Worm (Caenorhabditis elegans) whole organism, L2 larva: Measurements from ENCODE around the gene C09E10.3.

Experiments used
- C34F6.9 ChIP-seq: fragments of 150-350 bp; optimal IDR thresholded peaks from 2 replicates; lab custom pipeline; 2014; ENCODE audit warnings: missing biosample characterization, missing genetic modification characterization
- F13H6.1 ChIP-seq: sonication (generic microtip); optimal IDR thresholded peaks from 2 replicates; lab custom pipeline; 2016; ENCODE audit warnings: missing genetic modification characterization, missing compliant biosample characterization
- R02D3.7 ChIP-seq: fragments of 150-350 bp; optimal IDR thresholded peaks from 2 replicates; lab custom pipeline; 2014; ENCODE audit warnings: missing biosample characterization, missing genetic modification characterization
- Y55F3AM.14 ChIP-seq: fragments of 200-800 bp; sonication (Bioruptor generic); optimal IDR thresholded peaks from 2 replicates; lab custom pipeline; 2018; ENCODE audit warnings: mild to moderate bottlenecking, missing genetic modification characterization, missing compliant biosample characterization
- ZK546.5 ChIP-seq: sonication (generic microtip); optimal IDR thresholded peaks from 2 replicates; lab custom pipeline; 2017; ENCODE audit warnings: missing biosample characterization, missing genetic modification characterization
- alr-1 ChIP-seq: fragments of 150-350 bp; optimal IDR thresholded peaks from 2 replicates; lab custom pipeline; 2014; ENCODE audit warnings: missing biosample characterization, missing genetic modification characterization
- aly-2 ChIP-seq: fragments of 150-350 bp; optimal IDR thresholded peaks from 2 replicates; lab custom pipeline; 2014; ENCODE audit warnings: missing biosample characterization, missing genetic modification characterization
- blmp-1 ChIP-seq: sonication (generic microtip); optimal IDR thresholded peaks from 2 replicates; lab custom pipeline; 2017; ENCODE audit warnings: missing genetic modification characterization, mild to moderate bottlenecking, missing compliant biosample characterization, antibody characterized with exemption, moderate library complexity; ENCODE audit not compliant: insufficient read depth
- ceh-16 ChIP-seq: fragments of 150-350 bp; optimal IDR thresholded peaks from 2 replicates; lab custom pipeline; 2014; ENCODE audit warnings: missing biosample characterization, missing genetic modification characterization
- ceh-82 ChIP-seq: fragments of 150-350 bp; optimal IDR thresholded peaks from 2 replicates; lab custom pipeline; 2014; ENCODE audit warnings: missing biosample characterization, missing genetic modification characterization
- egl-27 ChIP-seq: sonication (generic microtip); optimal IDR thresholded peaks from 3 replicates; lab custom pipeline; 2017; ENCODE audit warnings: missing biosample characterization, missing genetic modification reagents, missing genetic modification characterization
- elt-1 ChIP-seq: fragments of 150-350 bp; optimal IDR thresholded peaks from 2 replicates; lab custom pipeline; 2014; ENCODE audit warnings: missing biosample characterization, missing genetic modification characterization
- fos-1 ChIP-seq: fragments of 150-350 bp; optimal IDR thresholded peaks from 2 replicates; lab custom pipeline; 2014; ENCODE audit warnings: missing biosample characterization, missing genetic modification characterization
- gmeb-1 ChIP-seq: fragments of 150-350 bp; optimal IDR thresholded peaks from 2 replicates; lab custom pipeline; 2014; ENCODE audit warnings: missing biosample characterization, missing genetic modification characterization
- lin-11 ChIP-seq: fragments of 150-350 bp; sonication (generic microtip); optimal IDR thresholded peaks from 2 replicates; lab custom pipeline; 2014; ENCODE audit warnings: missing biosample characterization, missing genetic modification characterization, inconsistent platforms, mixed read lengths
- lin-13 ChIP-seq: fragments of 150-350 bp; optimal IDR thresholded peaks from 2 replicates; lab custom pipeline; 2014; ENCODE audit warnings: missing biosample characterization, missing genetic modification reagents, missing genetic modification characterization
- lin-39 ChIP-seq: fragments of 150-350 bp; optimal IDR thresholded peaks from 2 replicates; lab custom pipeline; 2014; ENCODE audit warnings: missing biosample characterization, missing genetic modification reagents, missing genetic modification characterization
- lsy-2 ChIP-seq, 2 experiments: fragments of 150-350 bp in 1 of 2; sonication (generic microtip) in 1 of 2; optimal IDR thresholded peaks; 2 replicates each; lab custom pipeline; 2014 to 2017; ENCODE audit warnings: missing biosample characterization in 2 of 2, missing genetic modification characterization in 2 of 2
- mab-5 ChIP-seq: fragments of 150-350 bp; optimal IDR thresholded peaks from 2 replicates; lab custom pipeline; 2014; ENCODE audit warnings: missing biosample characterization, missing genetic modification characterization
- mbf-1 ChIP-seq: sonication (generic microtip); optimal IDR thresholded peaks from 2 replicates; lab custom pipeline; 2017; ENCODE audit warnings: missing biosample characterization, missing genetic modification characterization
- mdl-1 ChIP-seq, 2 experiments: fragments of 150-350 bp in 1 of 2; sonication (generic microtip) in 1 of 2; optimal IDR thresholded peaks; 2 replicates each; lab custom pipeline; 2017; ENCODE audit warnings: missing biosample characterization in 2 of 2, missing genetic modification characterization in 2 of 2
- nhr-10 ChIP-seq: sonication (generic microtip); optimal IDR thresholded peaks from 2 replicates; lab custom pipeline; 2017; ENCODE audit warnings: missing biosample characterization, missing genetic modification characterization
- nhr-11 ChIP-seq: fragments of 150-350 bp; optimal IDR thresholded peaks from 2 replicates; lab custom pipeline; 2014; ENCODE audit warnings: missing biosample characterization, missing genetic modification characterization
- nhr-12 ChIP-seq: fragments of 150-350 bp; optimal IDR thresholded peaks from 2 replicates; lab custom pipeline; 2014; ENCODE audit warnings: missing biosample characterization, missing genetic modification characterization
- nhr-129 ChIP-seq: fragments of 150-350 bp; optimal IDR thresholded peaks from 2 replicates; lab custom pipeline; 2014; ENCODE audit warnings: missing biosample characterization, missing genetic modification characterization
- nhr-21 ChIP-seq: fragments of 150-350 bp; optimal IDR thresholded peaks from 2 replicates; lab custom pipeline; 2014; ENCODE audit warnings: missing biosample characterization, missing genetic modification characterization
- nhr-25 ChIP-seq: fragments of 150-350 bp; sonication (generic microtip); optimal IDR thresholded peaks from 3 replicates; lab custom pipeline; 2014; ENCODE audit warnings: missing biosample characterization, missing genetic modification characterization
- nhr-6 ChIP-seq: fragments of 150-350 bp; optimal IDR thresholded peaks from 2 replicates; lab custom pipeline; 2014; ENCODE audit warnings: missing biosample characterization, missing genetic modification characterization
- nhr-77 ChIP-seq: fragments of 150-350 bp; optimal IDR thresholded peaks from 2 replicates; lab custom pipeline; 2014; ENCODE audit warnings: missing biosample characterization, missing genetic modification characterization
- peb-1 ChIP-seq: fragments of 150-350 bp; optimal IDR thresholded peaks from 2 replicates; lab custom pipeline; 2014; ENCODE audit warnings: missing biosample characterization, missing genetic modification characterization
- sem-4 ChIP-seq: fragments of 150-350 bp; optimal IDR thresholded peaks from 2 replicates; lab custom pipeline; 2014; ENCODE audit warnings: missing biosample characterization, missing genetic modification reagents, missing genetic modification characterization
- skn-1 ChIP-seq: sonication (generic microtip); optimal IDR thresholded peaks from 2 replicates; lab custom pipeline; 2017; ENCODE audit warnings: missing biosample characterization, missing genetic modification characterization
- sma-3 ChIP-seq: sonication (generic microtip); optimal IDR thresholded peaks from 2 replicates; lab custom pipeline; 2016; ENCODE audit warnings: missing genetic modification reagents, missing genetic modification characterization, missing compliant biosample characterization
- sma-9 ChIP-seq, 2 experiments: fragments of 150-350 bp in 1 of 2; sonication (generic microtip) in 1 of 2; optimal IDR thresholded peaks; 2 replicates each; lab custom pipeline; 2014 to 2016; ENCODE audit warnings: missing genetic modification characterization in 2 of 2, mild to moderate bottlenecking in 1 of 2, missing biosample characterization in 1 of 2, missing compliant biosample characterization in 1 of 2, missing genetic modification reagents in 1 of 2, moderate library complexity in 1 of 2
- snpc-4 ChIP-seq: fragments of 150-350 bp; optimal IDR thresholded peaks from 2 replicates; lab custom pipeline; 2014; ENCODE audit warnings: missing biosample characterization, missing genetic modification characterization
- unc-55 ChIP-seq: fragments of 150-350 bp; sonication (generic microtip); optimal IDR thresholded peaks from 3 replicates; lab custom pipeline; 2014; ENCODE audit warnings: missing biosample characterization, missing genetic modification reagents, missing genetic modification characterization
- unc-62 ChIP-seq: fragments of 150-350 bp; optimal IDR thresholded peaks from 2 replicates; lab custom pipeline; 2014; ENCODE audit warnings: missing biosample characterization, missing genetic modification reagents, missing genetic modification characterization
- ztf-1 ChIP-seq: fragments of 200-800 bp; sonication (Bioruptor generic); conservative IDR thresholded peaks from 2 replicates; pipeline ENCODE4 v1.3.6; 2022; ENCODE audit warnings: missing genetic modification characterization, missing compliant biosample characterization
- ztf-11 ChIP-seq: sonication (generic microtip); optimal IDR thresholded peaks from 2 replicates; lab custom pipeline; 2017; ENCODE audit warnings: missing biosample characterization, missing genetic modification characterization
- ztf-4 ChIP-seq: fragments of 150-350 bp; optimal IDR thresholded peaks from 2 replicates; lab custom pipeline; 2014; ENCODE audit warnings: missing biosample characterization, missing genetic modification characterization

C09E10.3 gene

DNA sequence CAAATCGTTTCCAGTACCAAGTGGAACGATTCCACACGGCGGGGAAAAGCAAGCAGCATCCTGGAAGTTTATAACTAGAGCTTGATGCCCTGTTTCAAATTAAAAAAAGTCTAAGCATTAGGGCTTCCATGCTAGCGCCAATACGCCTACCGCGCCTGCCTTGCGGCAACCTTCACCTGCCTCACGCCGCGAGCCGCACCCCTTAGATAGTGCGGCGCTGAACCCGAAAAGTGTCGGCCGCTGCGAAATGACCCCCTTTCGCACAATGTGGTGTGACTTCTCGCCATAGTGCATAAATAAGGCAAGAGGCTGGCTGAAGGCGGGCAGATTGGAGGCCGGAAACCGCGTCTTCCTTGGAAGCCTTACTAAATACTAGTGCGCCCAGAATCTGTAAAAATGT, 4.7 kb downstream of the C09E10.3 start:
- TF ChIP-seq snpc-4 (tag; lab: Kevin White, UChicago) (peak; percentile 84), nhr-6 (tag; lab: Kevin White, UChicago) (no peak)

ce11 chrX:982598-982997, 8.6 kb downstream of the C09E10.3 start:
- no peak for TF ChIP-seq blmp-1 (tag; lab: Kevin White, UChicago)
- no peak for TF ChIP-seq ZK546.5 (tag; lab: Kevin White, UChicago)
- TF ChIP-seq unc-62: no peak
- TF ChIP-seq F13H6.1: no peak
- no peak for TF ChIP-seq nhr-10 (tag; lab: Kevin White, UChicago)
- TF ChIP-seq egl-27 (tag; lab: Kevin White, UChicago): no peak
- no peak for TF ChIP-seq mab-5 (tag; lab: Kevin White, UChicago)
- no peak for TF ChIP-seq nhr-12 (tag; lab: Kevin White, UChicago)
- TF ChIP-seq lin-13 (GFP tag; lab: Kevin White, UChicago): no peak
- no peak for TF ChIP-seq ztf-4 (tag; lab: Kevin White, UChicago)
- no peak for TF ChIP-seq R02D3.7 (tag; lab: Kevin White, UChicago)
- TF ChIP-seq ceh-16: no peak
- no peak for TF ChIP-seq mbf-1 (tag; lab: Kevin White, UChicago)
- TF ChIP-seq elt-1 (tag; lab: Kevin White, UChicago): no peak
- TF ChIP-seq skn-1 (tag; lab: Kevin White, UChicago): no peak
- no peak for TF ChIP-seq ceh-82 (tag; lab: Kevin White, UChicago)

DNA sequence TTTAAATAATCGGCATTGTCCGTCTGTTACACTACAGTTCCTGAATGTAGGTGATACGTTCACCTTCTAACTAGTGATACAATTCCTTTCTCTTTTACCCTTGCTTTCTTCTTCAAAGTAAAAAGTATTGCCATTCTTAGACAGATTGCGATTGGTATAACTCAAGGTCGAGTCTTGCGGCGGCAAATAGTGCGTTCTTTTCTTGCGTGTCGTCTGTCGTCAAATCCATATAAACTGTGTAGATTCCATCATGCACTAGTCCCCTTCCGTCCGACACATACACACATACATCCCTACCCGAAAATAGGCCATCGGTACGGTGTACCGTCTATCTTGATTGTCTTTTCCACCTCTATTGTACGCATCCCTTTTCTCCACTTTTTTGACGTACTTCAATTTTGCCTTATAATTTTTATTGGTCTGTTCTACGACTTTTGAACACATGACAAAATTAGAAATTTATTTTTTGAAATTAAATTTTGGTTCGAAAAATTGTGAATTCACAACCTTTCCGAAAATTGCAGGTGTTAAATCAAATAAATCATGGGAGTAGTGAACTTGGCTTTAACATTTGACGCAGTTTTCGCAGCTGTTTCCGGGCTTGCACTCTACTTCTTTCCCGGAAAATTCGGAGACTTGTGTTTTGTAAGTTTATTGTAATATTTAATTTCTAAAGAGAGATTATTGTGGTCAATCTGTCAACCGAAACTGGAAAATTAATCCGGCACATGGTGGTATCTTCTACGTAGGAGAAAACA, 10.7 kb downstream of the C09E10.3 start, which contains the start of gene C44C1.1:
Gene C44C1.1 (plus strand): TSS at position 525 of the 758 bp plus-strand sequence.
- TF ChIP-seq ceh-82 (tag; lab: Kevin White, UChicago) (no peak), ztf-11 (tag; lab: Kevin White, UChicago) (no peak), mab-5 (tag; lab: Kevin White, UChicago) (no peak), nhr-129 (peak; percentile 35), blmp-1 (tag; lab: Kevin White, UChicago) (peak; percentile 68), unc-62 (no peak), aly-2 (tag; lab: Kevin White, UChicago) (no peak), ztf-4 (tag; lab: Kevin White, UChicago) (no peak), alr-1 (tag; lab: Kevin White, UChicago) (no peak), ZK546.5 (tag; lab: Kevin White, UChicago) (no peak), sma-9 (GFP tag; optimal IDR thresholded peaks at IDR 0.05; lab: Kevin White, UChicago) (no peak), sma-9 (tag; optimal IDR thresholded peaks at IDR 0.05; lab: Kevin White, UChicago) (no peak), nhr-6 (tag; lab: Kevin White, UChicago) (no peak), lin-13 (GFP tag; lab: Kevin White, UChicago) (no peak), lsy-2 (tag; optimal IDR thresholded peaks at IDR 0.05; lab: Kevin White, UChicago) (peak in 1 of 2 experiments; percentile 7), nhr-12 (tag; lab: Kevin White, UChicago) (no peak), peb-1 (tag; lab: Kevin White, UChicago) (no peak), fos-1 (tag; lab: Kevin White, UChicago) (peak; percentile 47), sem-4 (no peak), nhr-21 (tag; lab: Kevin White, UChicago) (peak; percentile 61), R02D3.7 (tag; lab: Kevin White, UChicago) (no peak), nhr-11 (tag; lab: Kevin White, UChicago) (no peak), ztf-1 (GFP tag; lab: Robert Waterston, UW) (no peak), ceh-16 (peak; percentile 36), nhr-25 (peak; percentile 52), skn-1 (tag; lab: Kevin White, UChicago) (no peak), sma-3 (GFP tag; lab: Kevin White, UChicago) (peak; percentile 7)
- TF ChIP-seq, all 48 proteins: peak for 8

ce11 chrX:977958-978686, 13.1 kb downstream of the C09E10.3 start, which contains the start of gene abhd-3.2:
abhd-3.2 (minus strand) TSS chrX:978008.
- TF ChIP-seq nhr-129: peak; percentile 15
- no peak for TF ChIP-seq lin-11 (tag; lab: Kevin White, UChicago)
- TF ChIP-seq unc-55 (GFP tag; lab: Kevin White, UChicago): no peak
- peak; percentile 17 for TF ChIP-seq nhr-21 (tag; lab: Kevin White, UChicago)
- no peak for TF ChIP-seq nhr-12 (tag; lab: Kevin White, UChicago)
- no peak for TF ChIP-seq Y55F3AM.14 (GFP tag; lab: Kevin White, UChicago)
- peak; percentile 56 for TF ChIP-seq blmp-1 (tag; lab: Kevin White, UChicago)
- peak; percentile 67 for TF ChIP-seq egl-27 (tag; lab: Kevin White, UChicago)
- TF ChIP-seq nhr-77 (tag; lab: Kevin White, UChicago): no peak
- TF ChIP-seq ceh-82 (tag; lab: Kevin White, UChicago): no peak
- no peak for TF ChIP-seq lsy-2 (tag; optimal IDR thresholded peaks at IDR 0.05; lab: Kevin White, UChicago)
- no peak for TF ChIP-seq sem-4
- peak; percentile 3 for TF ChIP-seq F13H6.1
- no peak for TF ChIP-seq unc-62
- peak in 1 of 2 experiments; percentile 11 for TF ChIP-seq mdl-1 (tag; optimal IDR thresholded peaks at IDR 0.05; lab: Kevin White, UChicago)
- TF ChIP-seq gmeb-1: peak; percentile 65
- peak; percentile 99 for TF ChIP-seq fos-1 (tag; lab: Kevin White, UChicago)
- TF ChIP-seq ztf-1 (GFP tag; lab: Robert Waterston, UW): no peak
- no peak for TF ChIP-seq alr-1 (tag; lab: Kevin White, UChicago)
- no peak for TF ChIP-seq lin-39 (tag; lab: Kevin White, UChicago)
- TF ChIP-seq nhr-11 (tag; lab: Kevin White, UChicago): no peak
- TF ChIP-seq C34F6.9 (tag; lab: Kevin White, UChicago): no peak
- no peak for TF ChIP-seq ZK546.5 (tag; lab: Kevin White, UChicago)
